Worm (Caenorhabditis elegans) whole organism, young adult: ENCODE data around the gene sri-26.
A peak's percentile ranks its signal among the peaks of the same experiment; 100 is the strongest.

Experiments used
- B0035.1 ChIP-seq: sonication (generic microtip); optimal IDR thresholded peaks from 2 replicates; lab custom pipeline; 2016; ENCODE audit warnings: missing genetic modification characterization, mild to moderate bottlenecking, missing compliant biosample characterization, missing genotype, missing genetic modification reagents
- B0261.1 ChIP-seq: sonication (generic microtip); optimal IDR thresholded peaks from 2 replicates; lab custom pipeline; 2016; ENCODE audit warnings: mild to moderate bottlenecking, missing genetic modification characterization, moderate library complexity, missing compliant biosample characterization
- B0336.3 ChIP-seq: fragments of 200-800 bp; sonication (Bioruptor generic); IDR thresholded peaks from 2 replicates; pipeline ENCODE4 v1.3.6; 2022; ENCODE audit warnings: missing genetic modification characterization, missing compliant biosample characterization
- C06A6.2 ChIP-seq: fragments of 200-800 bp; sonication (Bioruptor generic); conservative IDR thresholded peaks from 2 replicates; pipeline ENCODE4 v1.3.6; 2022; ENCODE audit warnings: missing genetic modification characterization, missing compliant biosample characterization
- F22D6.2 ChIP-seq: sonication (generic microtip); optimal IDR thresholded peaks from 2 replicates; lab custom pipeline; 2016; ENCODE audit warnings: mild to moderate bottlenecking, missing genetic modification characterization, missing compliant biosample characterization
- F33H1.4 ChIP-seq: fragments of 200-800 bp; sonication (Bioruptor generic); IDR thresholded peaks from 2 replicates; pipeline ENCODE4 v1.3.6; 2022; ENCODE audit warnings: missing genetic modification reagents, missing genetic modification characterization, missing compliant biosample characterization
- F52B5.7 ChIP-seq: sonication (generic microtip); optimal IDR thresholded peaks from 2 replicates; lab custom pipeline; 2016; ENCODE audit warnings: mild to moderate bottlenecking, missing genetic modification characterization, missing compliant biosample characterization
- T26A5.8 ChIP-seq: sonication (generic microtip); optimal IDR thresholded peaks from 2 replicates; lab custom pipeline; 2016; ENCODE audit warnings: missing genetic modification characterization, missing compliant biosample characterization
- Y53G8AR.9 ChIP-seq: fragments of 200-800 bp; sonication (Bioruptor generic); conservative IDR thresholded peaks from 2 replicates; pipeline ENCODE4 v1.3.6; 2022; ENCODE audit warnings: missing genetic modification reagents, missing genetic modification characterization, missing compliant biosample characterization
- Y79H2A.3 ChIP-seq: fragments of 200-800 bp; sonication (Bioruptor generic); conservative IDR thresholded peaks from 2 replicates; pipeline ENCODE4 v1.3.6; 2022; ENCODE audit warnings: missing genetic modification reagents, missing genetic modification characterization, missing compliant biosample characterization
- aptf-2 ChIP-seq: fragments of 200-800 bp; sonication (Bioruptor generic); conservative IDR thresholded peaks from 2 replicates; pipeline ENCODE4 v1.3.6; 2022; ENCODE audit warnings: missing genetic modification reagents, missing genetic modification characterization, missing compliant biosample characterization
- attf-6 ChIP-seq: fragments of 200-800 bp; sonication (Bioruptor generic); IDR thresholded peaks from 2 replicates; pipeline ENCODE4 v1.3.6; 2022; ENCODE audit warnings: missing genetic modification reagents, missing genetic modification characterization, missing compliant biosample characterization
- cebp-1 ChIP-seq, 2 experiments: fragments of 200-800 bp in 1 of 2; sonication (Bioruptor generic) in 1 of 2; sonication (generic microtip) in 1 of 2; IDR thresholded peaks in 1 of 2; optimal IDR thresholded peaks in 1 of 2; 2 replicates each; pipeline versions ENCODE4 v1.3.6 to Lab custom; 2017 to 2022; ENCODE audit warnings: missing compliant biosample characterization in 2 of 2, missing genetic modification characterization in 2 of 2, mild to moderate bottlenecking in 1 of 2, missing genetic modification reagents in 1 of 2, moderate library complexity in 1 of 2
- ceh-58 ChIP-seq: fragments of 200-800 bp; sonication (Bioruptor generic); IDR thresholded peaks from 2 replicates; pipeline ENCODE4 v1.3.6; 2022; ENCODE audit warnings: missing genetic modification characterization, missing compliant biosample characterization
- ceh-79 ChIP-seq: sonication (generic microtip); optimal IDR thresholded peaks from 2 replicates; lab custom pipeline; 2017; ENCODE audit warnings: mild to moderate bottlenecking, missing genetic modification characterization, missing compliant biosample characterization
- ceh-91 ChIP-seq: fragments of 200-800 bp; sonication (Bioruptor generic); IDR thresholded peaks from 2 replicates; pipeline ENCODE4 v1.3.6; 2022; ENCODE audit warnings: missing genetic modification reagents, missing genetic modification characterization, missing compliant biosample characterization
- dox-1 ChIP-seq: fragments of 200-800 bp; sonication (Bioruptor generic); IDR thresholded peaks from 2 replicates; pipeline ENCODE4 v1.3.6; 2022; ENCODE audit warnings: missing genetic modification reagents, missing genetic modification characterization, missing compliant biosample characterization
- dpff-1 ChIP-seq: sonication (generic microtip); optimal IDR thresholded peaks from 2 replicates; lab custom pipeline; 2017; ENCODE audit warnings: mild to moderate bottlenecking, missing genetic modification characterization, missing compliant biosample characterization
- egl-18 ChIP-seq: fragments of 200-800 bp; sonication (Bioruptor generic); IDR thresholded peaks from 2 replicates; pipeline ENCODE4 v1.3.6; 2022; ENCODE audit warnings: missing genetic modification reagents, missing genetic modification characterization, missing compliant biosample characterization
- him-1 ChIP-seq: sonication (generic microtip); optimal IDR thresholded peaks from 2 replicates; lab custom pipeline; 2016; ENCODE audit warnings: missing genotype, missing genetic modification reagents, missing genetic modification characterization, missing compliant biosample characterization
- hrde-1 ChIP-seq: sonication (generic microtip); optimal IDR thresholded peaks from 2 replicates; lab custom pipeline; 2016; ENCODE audit warnings: missing genetic modification characterization, mild to moderate bottlenecking, missing compliant biosample characterization, moderate library complexity, missing genotype, missing genetic modification reagents, borderline replicate concordance
- let-607 ChIP-seq, 2 experiments: fragments of 200-800 bp in 1 of 2; sonication (Bioruptor generic) in 1 of 2; sonication (generic microtip) in 1 of 2; optimal IDR thresholded peaks; 2 replicates each; lab custom pipeline; 2016 to 2018; ENCODE audit warnings: mild to moderate bottlenecking in 2 of 2, missing compliant biosample characterization in 2 of 2, missing genetic modification characterization in 2 of 2, moderate library complexity in 2 of 2, missing genotype in 1 of 2
- lin-26 ChIP-seq: fragments of 200-800 bp; sonication (Bioruptor generic); IDR thresholded peaks from 2 replicates; pipeline ENCODE4 v1.3.6; 2022; ENCODE audit warnings: missing genetic modification reagents, missing genetic modification characterization, missing compliant biosample characterization
- lin-54 ChIP-seq: fragments of 200-800 bp; sonication (Bioruptor generic); optimal IDR thresholded peaks from 2 replicates; lab custom pipeline; 2018; ENCODE audit warnings: mild to moderate bottlenecking, missing genetic modification characterization, missing compliant biosample characterization
- madf-8 ChIP-seq: fragments of 200-800 bp; sonication (Bioruptor generic); conservative IDR thresholded peaks from 2 replicates; pipeline ENCODE4 v1.3.6; 2022; ENCODE audit warnings: missing genetic modification reagents, missing genetic modification characterization, missing compliant biosample characterization
- mcd-1 ChIP-seq: fragments of 200-800 bp; sonication (Bioruptor generic); IDR thresholded peaks from 2 replicates; pipeline ENCODE4 v1.3.6; 2022; ENCODE audit warnings: missing genetic modification reagents, missing genetic modification characterization, missing compliant biosample characterization
- mel-28 ChIP-seq: sonication (generic microtip); optimal IDR thresholded peaks from 2 replicates; lab custom pipeline; 2016; ENCODE audit warnings: borderline replicate concordance, mild to moderate bottlenecking, missing genetic modification characterization, missing compliant biosample characterization
- mes-4 ChIP-seq: sonication (generic microtip); optimal IDR thresholded peaks from 2 replicates; lab custom pipeline; 2016; ENCODE audit warnings: missing genotype, missing genetic modification characterization, missing compliant biosample characterization
- nfya-1 ChIP-seq: sonication (generic microtip); optimal IDR thresholded peaks from 2 replicates; lab custom pipeline; 2017; ENCODE audit warnings: antibody characterized with exemption, missing compliant biosample characterization, missing genetic modification characterization, borderline replicate concordance; ENCODE audit not compliant: insufficient read depth
- nfya-2 ChIP-seq: fragments of 200-800 bp; sonication (Bioruptor generic); IDR thresholded peaks from 2 replicates; pipeline ENCODE4 v1.3.6; 2022; ENCODE audit warnings: missing genetic modification reagents, missing genetic modification characterization, missing compliant biosample characterization
- nfyb-1 ChIP-seq: fragments of 200-800 bp; sonication (Bioruptor generic); IDR thresholded peaks from 2 replicates; pipeline ENCODE4 v1.3.6; 2022; ENCODE audit warnings: missing genetic modification reagents, missing genetic modification characterization, missing compliant biosample characterization
- nhr-120 ChIP-seq: fragments of 200-800 bp; sonication (Bioruptor generic); IDR thresholded peaks from 2 replicates; pipeline ENCODE4 v1.3.6; 2022; ENCODE audit warnings: missing genetic modification characterization, missing compliant biosample characterization
- nhr-27 ChIP-seq: fragments of 200-800 bp; sonication (Bioruptor generic); optimal IDR thresholded peaks from 2 replicates; lab custom pipeline; 2018; ENCODE audit warnings: mild to moderate bottlenecking, missing genetic modification characterization, moderate library complexity, missing compliant biosample characterization
- pha-4 ChIP-seq: fragments of 150-350 bp; sonication (generic microtip); optimal IDR thresholded peaks from 2 replicates; lab custom pipeline; 2014; ENCODE audit warnings: missing biosample characterization, missing genetic modification reagents, missing genetic modification characterization
- rcor-1 ChIP-seq: fragments of 200-800 bp; sonication (Bioruptor generic); IDR thresholded peaks from 2 replicates; pipeline ENCODE4 v1.3.6; 2022; ENCODE audit warnings: missing genetic modification reagents, missing genetic modification characterization, missing compliant biosample characterization
- rpc-1 ChIP-seq, 2 experiments: fragments of 150-350 bp in 1 of 2; sonication (generic microtip) in 1 of 2; optimal IDR thresholded peaks; 2 replicates each; lab custom pipeline; 2014 to 2018; ENCODE audit warnings: missing biosample characterization in 1 of 2, missing genetic modification characterization in 1 of 2, missing genetic modification reagents in 1 of 2, missing genotype in 1 of 2
- sdz-38 ChIP-seq: sonication (generic microtip); optimal IDR thresholded peaks from 2 replicates; lab custom pipeline; 2016; ENCODE audit warnings: missing genotype, missing genetic modification characterization, missing compliant biosample characterization
- snpc-1.3 ChIP-seq: sonication (generic microtip); optimal IDR thresholded peaks from 2 replicates; lab custom pipeline; 2017; ENCODE audit warnings: missing genetic modification characterization, mild to moderate bottlenecking, missing compliant biosample characterization, antibody characterized with exemption, moderate library complexity, missing genotype, missing genetic modification reagents; ENCODE audit not compliant: insufficient read depth
- snpc-3.4 ChIP-seq: sonication (generic microtip); optimal IDR thresholded peaks from 2 replicates; lab custom pipeline; 2017; ENCODE audit warnings: missing genetic modification characterization, mild to moderate bottlenecking, missing compliant biosample characterization, antibody characterized with exemption, moderate library complexity, missing genotype, missing genetic modification reagents
- unc-62 ChIP-seq: fragments of 150-350 bp; optimal IDR thresholded peaks from 2 replicates; lab custom pipeline; 2014; ENCODE audit warnings: missing biosample characterization, missing genetic modification reagents, missing genetic modification characterization
- xnd-1 ChIP-seq: sonication (generic microtip); optimal IDR thresholded peaks from 2 replicates; lab custom pipeline; 2016; ENCODE audit warnings: missing genotype, missing genetic modification reagents, missing genetic modification characterization, missing compliant biosample characterization
- zfh-2 ChIP-seq: fragments of 200-800 bp; sonication (Bioruptor generic); conservative IDR thresholded peaks from 2 replicates; pipeline ENCODE4 v1.3.6; 2022; ENCODE audit warnings: missing genetic modification reagents, missing genetic modification characterization, missing compliant biosample characterization
- ztf-18 ChIP-seq: sonication (generic microtip); optimal IDR thresholded peaks from 2 replicates; lab custom pipeline; 2016; ENCODE audit warnings: missing genotype, mild to moderate bottlenecking, missing genetic modification characterization, missing compliant biosample characterization
- ztf-28 ChIP-seq: fragments of 200-800 bp; sonication (Bioruptor generic); IDR thresholded peaks from 2 replicates; pipeline ENCODE4 v1.3.6; 2022; ENCODE audit warnings: missing genetic modification reagents, missing genetic modification characterization, missing compliant biosample characterization

Gene sri-26

ce11 chrV:15187083-15188057 lies 27.9 kb upstream of the sri-26 start, which contains the start of the genes cyn-7 and bath-36 (continued):
- peak; percentile 38 for TF ChIP-seq snpc-1.3 (tag; lab: Kevin White, UChicago)
- TF ChIP-seq ztf-28 (GFP tag; lab: Robert Waterston, UW) = no peak
- peak; percentile 76 for TF ChIP-seq snpc-3.4 (tag; lab: Kevin White, UChicago)
- TF ChIP-seq hrde-1 (tag; lab: Kevin White, UChicago) = no peak
- TF ChIP-seq nhr-27 = no peak
- no peak for TF ChIP-seq nhr-120 (GFP tag; lab: Robert Waterston, UW)
- no peak for TF ChIP-seq attf-6 (GFP tag; lab: Robert Waterston, UW)
- TF ChIP-seq B0035.1 = no peak
- TF ChIP-seq aptf-2 = no peak
- peak in 1 of 2 experiments; percentile 63 for TF ChIP-seq let-607 (tag; optimal IDR thresholded peaks at IDR 0.05; lab: Kevin White, UChicago)
- peak; percentile 65 for TF ChIP-seq xnd-1 (tag; lab: Kevin White, UChicago)
- no peak for TF ChIP-seq dpff-1 (tag; lab: Kevin White, UChicago)
- peak; percentile 34; the same call in 1 of the 2 replicates for TF ChIP-seq lin-26 (GFP tag; lab: Robert Waterston, UW)
- TF ChIP-seq ceh-91 (GFP tag; lab: Robert Waterston, UW) = peak; percentile 66
- TF ChIP-seq pha-4 = peak; percentile 36
- peak; percentile 53; the same call in 1 of the 2 replicates for TF ChIP-seq nfyb-1 (GFP tag; lab: Robert Waterston, UW)
- no peak for TF ChIP-seq T26A5.8
- no peak for TF ChIP-seq nfya-2
- peak; percentile 91 for TF ChIP-seq mcd-1 (GFP tag; lab: Robert Waterston, UW)
- no peak for TF ChIP-seq F52B5.7 (tag; lab: Kevin White, UChicago)
- TF ChIP-seq F22D6.2 = no peak
- TF ChIP-seq unc-62 (GFP tag; lab: Kevin White, UChicago) = no peak
- peak; percentile 28 for TF ChIP-seq rpc-1 (optimal IDR thresholded peaks at IDR 0.05; lab: Kevin White, UChicago)
- TF ChIP-seq rpc-1 (tag; optimal IDR thresholded peaks at IDR 0.05; lab: Kevin White, UChicago) = no peak
- peak; percentile 7 for TF ChIP-seq B0261.1 (tag; lab: Kevin White, UChicago)
- TF ChIP-seq C06A6.2 (GFP tag; lab: Robert Waterston, UW) = 0 out of 2 replicates have a peak, but pooled peaks have one; percentile 31
- no peak for TF ChIP-seq mel-28
- no peak for TF ChIP-seq egl-18 (GFP tag; lab: Robert Waterston, UW)
- TF ChIP-seq ceh-58 (GFP tag; lab: Robert Waterston, UW) = no peak
- TF ChIP-seq F33H1.4 (GFP tag; lab: Robert Waterston, UW) = peak; percentile 56
- TF ChIP-seq Y79H2A.3 (GFP tag; lab: Robert Waterston, UW) = no peak
- TF ChIP-seq sdz-38 (tag; lab: Kevin White, UChicago) = no peak
- TF ChIP-seq ceh-79 = no peak
- TF ChIP-seq zfh-2 (GFP tag; lab: Robert Waterston, UW) = no peak
- peak; percentile 58 for TF ChIP-seq rcor-1 (GFP tag; lab: Robert Waterston, UW)
- 0 out of 2 replicates have a peak, but pooled peaks have one; percentile 7 for TF ChIP-seq Y53G8AR.9
- no peak for TF ChIP-seq him-1 (tag; lab: Kevin White, UChicago)
- no peak for TF ChIP-seq ztf-18 (tag; lab: Kevin White, UChicago)
- TF ChIP-seq mes-4 (tag; lab: Kevin White, UChicago) = no peak
- TF ChIP-seq madf-8 (GFP tag; lab: Robert Waterston, UW) = peak; percentile 67
- no peak; the same call in 1 of the 2 replicates for TF ChIP-seq cebp-1 (GFP tag; IDR thresholded peaks at IDR 0.05; lab: Robert Waterston, UW)
- TF ChIP-seq cebp-1 (tag; optimal IDR thresholded peaks at IDR 0.05; lab: Kevin White, UChicago) = peak; percentile 61
- peak; percentile 68 for TF ChIP-seq dox-1 (GFP tag; lab: Robert Waterston, UW)
- peak; percentile 83 for TF ChIP-seq lin-54 (GFP tag; lab: Kevin White, UChicago)
- no peak for TF ChIP-seq nfya-1
- peak; percentile 55; the same call in 1 of the 2 replicates for TF ChIP-seq B0336.3 (GFP tag; lab: Robert Waterston, UW)
